Fruit fly (Drosophila melanogaster) whole organism, embryonic: ENCODE measurements around the gene CG15506.

Experiments used
- ATbp ChIP-seq: fragments of 200-800 bp; sonication (Bioruptor generic); optimal IDR thresholded peaks from 2 replicates; lab custom pipeline; 2017; ENCODE audit warnings: missing biosample characterization, mild to moderate bottlenecking, missing genetic modification characterization, missing genetic modification reagents
- Adf1 ChIP-seq: fragments of 200-800 bp; sonication (Bioruptor generic); IDR thresholded peaks from 2 replicates; pipeline ENCODE4 v1.3.6; 2022; ENCODE audit warnings: missing biosample characterization, missing genetic modification characterization
- CG11085 ChIP-seq: fragments of 200-800 bp; sonication (Bioruptor generic); IDR thresholded peaks from 2 replicates; pipeline ENCODE4 v1.3.6; 2022; ENCODE audit warnings: missing biosample characterization, missing genetic modification characterization
- CG11695 ChIP-seq: fragments of 200-800 bp; sonication (Bioruptor generic); IDR thresholded peaks from 3 replicates; pipeline ENCODE4 v1.3.6; 2022; ENCODE audit warnings: missing biosample characterization, missing genetic modification characterization
- CG14050 ChIP-seq: fragments of 200-800 bp; sonication (Bioruptor generic); IDR thresholded peaks from 3 replicates; pipeline ENCODE4 v1.3.6; 2022; ENCODE audit warnings: missing biosample characterization, missing genetic modification characterization
- CG17361 ChIP-seq: fragments of 200-800 bp; sonication (Bioruptor generic); IDR thresholded peaks from 3 replicates; pipeline ENCODE4 v1.3.6; 2022; ENCODE audit warnings: missing biosample characterization, missing genetic modification characterization
- CG17802 ChIP-seq: fragments of 200-800 bp; sonication (Bioruptor generic); optimal IDR thresholded peaks from 2 replicates; lab custom pipeline; 2018; ENCODE audit warnings: missing biosample characterization, mild to moderate bottlenecking, missing genetic modification characterization, moderate library complexity
- CG2199 ChIP-seq: fragments of 200-800 bp; sonication (Bioruptor generic); IDR thresholded peaks from 3 replicates; pipeline ENCODE4 v1.3.6; 2022; ENCODE audit warnings: missing biosample characterization, missing genetic modification characterization
- CG33557 ChIP-seq: fragments of 200-800 bp; sonication (Bioruptor generic); optimal IDR thresholded peaks from 2 replicates; lab custom pipeline; 2019; ENCODE audit warnings: missing biosample characterization, mild to moderate bottlenecking, missing genetic modification characterization, moderate library complexity
- CG42726 ChIP-seq: fragments of 200-800 bp; sonication (Bioruptor generic); IDR thresholded peaks from 2 replicates; pipeline ENCODE4 v1.3.6; 2022; ENCODE audit warnings: missing biosample characterization, missing genetic modification characterization; ENCODE audit not compliant: partially characterized antibody
- CG7839 ChIP-seq: fragments of 200-800 bp; sonication (Bioruptor generic); optimal IDR thresholded peaks from 3 replicates; lab custom pipeline; 2018; ENCODE audit warnings: missing biosample characterization, mild to moderate bottlenecking, missing genetic modification characterization, moderate library complexity
- CG9437 ChIP-seq: fragments of 200-800 bp; sonication (Bioruptor generic); optimal IDR thresholded peaks from 2 replicates; lab custom pipeline; 2018; ENCODE audit warnings: missing biosample characterization, mild to moderate bottlenecking, missing genetic modification characterization
- CG9797 ChIP-seq: fragments of 200-800 bp; sonication (Bioruptor generic); optimal IDR thresholded peaks from 3 replicates; lab custom pipeline; 2018; ENCODE audit warnings: missing biosample characterization, mild to moderate bottlenecking, missing genetic modification characterization
- CG9817 ChIP-seq: fragments of 200-800 bp; sonication (Bioruptor generic); optimal IDR thresholded peaks from 2 replicates; lab custom pipeline; 2018; ENCODE audit warnings: missing biosample characterization, mild to moderate bottlenecking, missing genetic modification characterization, moderate library complexity
- Deaf1 ChIP-seq: fragments of 200-800 bp; optimal IDR thresholded peaks from 3 replicates; lab custom pipeline; 2019; ENCODE audit warnings: missing biosample characterization, mild to moderate bottlenecking, missing genetic modification characterization, moderate library complexity
- Dek ChIP-seq: fragments of 200-800 bp; sonication (Bioruptor generic); optimal IDR thresholded peaks from 3 replicates; lab custom pipeline; 2019; ENCODE audit warnings: missing biosample characterization, mild to moderate bottlenecking, missing genetic modification characterization, moderate library complexity
- ERR ChIP-seq: fragments of 200-800 bp; sonication (Bioruptor generic); optimal IDR thresholded peaks from 2 replicates; lab custom pipeline; 2016; ENCODE audit warnings: missing biosample characterization, missing genetic modification characterization
- Fer1 ChIP-seq: fragments of 200-800 bp; sonication (Bioruptor generic); optimal IDR thresholded peaks from 2 replicates; lab custom pipeline; 2017; ENCODE audit warnings: missing biosample characterization, mild to moderate bottlenecking, missing genetic modification characterization
- Gsc ChIP-seq: fragments of 200-800 bp; sonication (Bioruptor generic); IDR thresholded peaks from 2 replicates; pipeline ENCODE4 v1.3.6; 2022; ENCODE audit warnings: missing biosample characterization, missing genetic modification characterization
- Mrtf ChIP-seq: fragments of 200-800 bp; sonication (Bioruptor generic); IDR thresholded peaks from 3 replicates; pipeline ENCODE4 v1.3.6; 2022; ENCODE audit warnings: missing biosample characterization, missing genetic modification characterization
- Nf-YA ChIP-seq: fragments of 200-800 bp; sonication (Bioruptor generic); IDR thresholded peaks from 2 replicates; pipeline ENCODE4 v1.3.6; 2022; ENCODE audit warnings: missing biosample characterization, missing genetic modification characterization
- Side ChIP-seq: fragments of 200-800 bp; sonication (Bioruptor generic); optimal IDR thresholded peaks from 2 replicates; lab custom pipeline; 2016; ENCODE audit warnings: missing biosample characterization, missing genetic modification characterization
- Sox102F ChIP-seq: fragments of 200-800 bp; sonication (Bioruptor generic); optimal IDR thresholded peaks from 2 replicates; lab custom pipeline; 2018; ENCODE audit warnings: missing biosample characterization, mild to moderate bottlenecking, missing genetic modification characterization, moderate library complexity
- YL-1 ChIP-seq: fragments of 200-800 bp; sonication (Bioruptor generic); optimal IDR thresholded peaks from 3 replicates; lab custom pipeline; 2017; ENCODE audit warnings: missing biosample characterization, mild to moderate bottlenecking, missing genetic modification characterization
- ac ChIP-seq: fragments of 200-800 bp; sonication (Bioruptor generic); optimal IDR thresholded peaks from 3 replicates; lab custom pipeline; 2017; ENCODE audit warnings: missing biosample characterization, mild to moderate bottlenecking, missing genetic modification characterization
- aop ChIP-seq: fragments of 200-800 bp; sonication (Bioruptor generic); IDR thresholded peaks from 2 replicates; pipeline ENCODE4 v1.3.6; 2022; ENCODE audit warnings: missing biosample characterization, missing genetic modification characterization
- caup ChIP-seq: fragments of 200-800 bp; sonication (Bioruptor generic); optimal IDR thresholded peaks from 3 replicates; lab custom pipeline; 2017; ENCODE audit warnings: missing biosample characterization, mild to moderate bottlenecking, missing genetic modification characterization, moderate library complexity; ENCODE audit not compliant: severe bottlenecking
- da ChIP-seq: fragments of 200-800 bp; sonication (Bioruptor generic); optimal IDR thresholded peaks from 2 replicates; lab custom pipeline; 2016; ENCODE audit warnings: missing biosample characterization, missing genetic modification characterization
- dmrt11E ChIP-seq: fragments of 200-800 bp; sonication (Bioruptor generic); optimal IDR thresholded peaks from 3 replicates; lab custom pipeline; 2018; ENCODE audit warnings: missing biosample characterization, mild to moderate bottlenecking, missing genetic modification characterization, moderate library complexity
- ewg ChIP-seq: fragments of 200-800 bp; sonication (Bioruptor generic); optimal IDR thresholded peaks from 3 replicates; lab custom pipeline; 2017; ENCODE audit warnings: mild to moderate bottlenecking, missing biosample characterization, missing genetic modification reagents, missing genetic modification characterization
- gcm ChIP-seq: fragments of 200-800 bp; sonication (Bioruptor generic); optimal IDR thresholded peaks from 2 replicates; lab custom pipeline; 2019; ENCODE audit warnings: missing biosample characterization, mild to moderate bottlenecking, missing genetic modification characterization, moderate library complexity
- gt ChIP-seq: fragments of 200-800 bp; sonication (Bioruptor generic); IDR thresholded peaks from 2 replicates; pipeline ENCODE4 v1.3.6; 2022; ENCODE audit warnings: missing biosample characterization, missing genetic modification characterization
- her ChIP-seq: fragments of 200-800 bp; sonication (Bioruptor generic); optimal IDR thresholded peaks from 2 replicates; lab custom pipeline; 2016; ENCODE audit warnings: missing biosample characterization, missing genetic modification characterization
- klu ChIP-seq: fragments of 200-800 bp; sonication (Bioruptor generic); IDR thresholded peaks from 2 replicates; pipeline ENCODE4 v1.3.6; 2022; ENCODE audit warnings: missing biosample characterization, missing genetic modification characterization
- nau ChIP-seq: fragments of 200-800 bp; sonication (Bioruptor generic); optimal IDR thresholded peaks from 3 replicates; lab custom pipeline; 2017; ENCODE audit warnings: missing biosample characterization, mild to moderate bottlenecking, missing genetic modification characterization, missing genetic modification reagents
- nerfin-2 ChIP-seq: fragments of 200-800 bp; sonication (Bioruptor generic); IDR thresholded peaks from 2 replicates; pipeline ENCODE4 v1.3.6; 2022; ENCODE audit warnings: missing biosample characterization, missing genetic modification characterization; ENCODE audit not compliant: partially characterized antibody
- pb ChIP-seq: fragments of 200-800 bp; sonication (Bioruptor generic); optimal IDR thresholded peaks from 3 replicates; lab custom pipeline; 2016; ENCODE audit warnings: missing biosample characterization, missing genetic modification characterization
- pho ChIP-seq: fragments of 200-800 bp; sonication (Bioruptor generic); optimal IDR thresholded peaks from 2 replicates; lab custom pipeline; 2016; ENCODE audit warnings: missing biosample characterization, missing genetic modification characterization
- phol ChIP-seq: fragments of 200-800 bp; sonication (Bioruptor generic); optimal IDR thresholded peaks from 3 replicates; lab custom pipeline; 2018; ENCODE audit warnings: missing biosample characterization, mild to moderate bottlenecking, missing genetic modification characterization, moderate library complexity
- rib ChIP-seq: fragments of 200-800 bp; sonication (Bioruptor generic); IDR thresholded peaks from 2 replicates; pipeline ENCODE4 v1.3.6; 2022; ENCODE audit warnings: missing biosample characterization, missing genetic modification characterization
- sc ChIP-seq, 3 experiments: fragments of >200 bp in 2 of 3; fragments of 200-800 bp in 1 of 3; sonication (Bioruptor generic) in 1 of 3; optimal IDR thresholded peaks; 2 replicates in 2 of 3; 3 replicates in 1 of 3; lab custom pipeline; 2017; ENCODE audit warnings: mild to moderate bottlenecking in 1 of 3, missing biosample characterization in 1 of 3, missing genetic modification characterization in 1 of 3, missing genetic modification reagents in 1 of 3
- sd ChIP-seq: fragments of 200-800 bp; sonication (Bioruptor generic); optimal IDR thresholded peaks from 3 replicates; lab custom pipeline; 2018; ENCODE audit warnings: missing biosample characterization, mild to moderate bottlenecking, missing genetic modification characterization, moderate library complexity
- sens ChIP-seq: fragments of 200-800 bp; sonication (Bioruptor generic); peaks from one replicate; lab custom pipeline; 2016; ENCODE audit warnings: missing biosample characterization, missing genetic modification characterization
- seq ChIP-seq: fragments of 200-800 bp; sonication (Bioruptor generic); IDR thresholded peaks from 2 replicates; pipeline ENCODE4 v1.3.6; 2022; ENCODE audit warnings: missing biosample characterization, missing genetic modification characterization
- slbo ChIP-seq: fragments of 200-800 bp; sonication (Bioruptor generic); IDR thresholded peaks from 2 replicates; pipeline ENCODE4 v1.3.6; 2022; ENCODE audit warnings: missing biosample characterization, missing genetic modification characterization
- tll ChIP-seq, 2 experiments: fragments of 200-800 bp in 1 of 2; fragments of >200 bp in 1 of 2; sonication (Bioruptor generic) in 1 of 2; optimal IDR thresholded peaks; 2 replicates each; lab custom pipeline; 2017 to 2019; ENCODE audit warnings: missing biosample characterization in 2 of 2, missing genetic modification characterization in 2 of 2, mild to moderate bottlenecking in 1 of 2, moderate library complexity in 1 of 2
- unpg ChIP-seq: fragments of 200-800 bp; sonication (Bioruptor generic); optimal IDR thresholded peaks from 3 replicates; lab custom pipeline; 2018; ENCODE audit warnings: missing biosample characterization, mild to moderate bottlenecking, missing genetic modification characterization, moderate library complexity
- usp ChIP-seq: fragments of >200 bp; optimal IDR thresholded peaks from 2 replicates; lab custom pipeline; 2017; ENCODE audit warnings: missing biosample characterization, missing genetic modification characterization
- vnd ChIP-seq: fragments of 200-800 bp; sonication (Bioruptor generic); IDR thresholded peaks from 3 replicates; pipeline ENCODE4 v1.3.6; 2022; ENCODE audit warnings: missing biosample characterization, missing genetic modification characterization; ENCODE audit not compliant: partially characterized antibody
- z ChIP-seq: fragments of 200-800 bp; sonication (Bioruptor generic); IDR thresholded peaks from 3 replicates; pipeline ENCODE4 v1.3.6; 2022; ENCODE audit warnings: missing biosample characterization, missing genetic modification characterization

CG15506 gene

dm6 chr3R:29736678-29737093, 18.2 kb downstream of the CG15506 start, which contains the start of the genes CG7601 and CIA30 (continued):
- TF ChIP-seq CG14050 (peak; percentile 100), CG9797 (GFP tag; lab: Kevin White, UChicago) (peak; percentile 46), klu (GFP tag; lab: Robert Waterston, UW) (peak; percentile 100), CG17361 (GFP tag; lab: Robert Waterston, UW) (peak; percentile 96), gt (GFP tag; lab: Robert Waterston, UW) (peak; percentile 100), gcm (GFP tag; lab: Kevin White, UChicago) (no peak), Dek (tag; lab: Kevin White, UChicago) (peak; percentile 98), CG42726 (0 out of 2 replicates have a peak, but pooled peaks have one; percentile 2), Adf1 (GFP tag; lab: Robert Waterston, UW) (peak; percentile 93), vnd (GFP tag; lab: Robert Waterston, UW) (no peak), Gsc (GFP tag; lab: Robert Waterston, UW) (peak; percentile 100), rib (GFP tag; lab: Robert Waterston, UW) (peak; percentile 99), seq (peak; percentile 100), CG33557 (GFP tag; lab: Kevin White, UChicago) (peak; percentile 91), Mrtf (GFP tag; lab: Robert Waterston, UW) (peak; percentile 100), ATbp (peak; percentile 96), aop (GFP tag; lab: Robert Waterston, UW) (peak; percentile 100), phol (tag; lab: Kevin White, UChicago) (peak; percentile 98), CG11085 (GFP tag; lab: Robert Waterston, UW) (peak; percentile 100), CG17802 (tag; lab: Kevin White, UChicago) (peak; percentile 91), ERR (peak; percentile 98), pb (GFP tag; lab: Kevin White, UChicago) (peak; percentile 99), tll (GFP tag; optimal IDR thresholded peaks at IDR 0.05; lab: Kevin White, UChicago) (peak; percentile 7 to 41), CG11695 (GFP tag; lab: Robert Waterston, UW) (peak; percentile 100), dmrt11E (tag; lab: Kevin White, UChicago) (peak; percentile 95), usp (GFP tag; lab: Kevin White, UChicago) (no peak), ac (GFP tag; lab: Kevin White, UChicago) (peak; percentile 78), pho (GFP tag; lab: Kevin White, UChicago) (peak; percentile 98), Side (GFP tag; lab: Kevin White, UChicago) (peak; percentile 99), Sox102F (GFP tag; lab: Kevin White, UChicago) (peak; percentile 96), CG7839 (tag; lab: Kevin White, UChicago) (peak; percentile 99), z (GFP tag; lab: Robert Waterston, UW) (peak; percentile 90), caup (GFP tag; lab: Kevin White, UChicago) (peak; percentile 98), da (peak; percentile 94), CG2199 (GFP tag; lab: Robert Waterston, UW) (peak; percentile 100), Nf-YA (GFP tag; lab: Robert Waterston, UW) (peak; percentile 100), slbo (GFP tag; lab: Robert Waterston, UW) (peak; percentile 100), sd (tag; lab: Kevin White, UChicago) (no peak), sens (GFP tag; lab: Kevin White, UChicago) (peak; percentile 100), YL-1 (GFP tag; lab: Kevin White, UChicago) (peak; percentile 92), CG9817 (peak; percentile 99), her (GFP tag; lab: Kevin White, UChicago) (peak; percentile 97), sc (optimal IDR thresholded peaks at IDR 0.05; lab: Kevin White, UChicago) (no peak), sc (GFP tag; optimal IDR thresholded peaks at IDR 0.05; lab: Kevin White, UChicago) (peak; percentile 91), nau (GFP tag; lab: Kevin White, UChicago) (no peak), unpg (peak; percentile 98), Fer1 (GFP tag; lab: Kevin White, UChicago) (peak; percentile 97), CG9437 (GFP tag; lab: Kevin White, UChicago) (peak; percentile 98), nerfin-2 (no peak), ewg (GFP tag; lab: Kevin White, UChicago) (peak; percentile 90), Deaf1 (no peak)
